Worm (Caenorhabditis elegans): ENCODE results near the gene C01C10.2.
A peak's percentile ranks its signal among the peaks of the same experiment; 100 is the strongest.

Gene C01C10.2

ce11 chrX:7442477-7442876 is 4.6 kb upstream of the C01C10.2 start, which contains the start of gene acl-12:
Gene acl-12, minus strand, starts transcription at chrX:7442577.
- TF ChIP-seq nhr-77 (tag; optimal IDR thresholded peaks at IDR 0.05) (no peak), lin-39 (tag; optimal IDR thresholded peaks at IDR 0.05) (no peak), unc-55 (GFP tag; optimal IDR thresholded peaks at IDR 0.05) (peak; percentile 39), nhr-129 (tag; optimal IDR thresholded peaks at IDR 0.05) (peak; percentile 12), ztf-4 (tag; optimal IDR thresholded peaks at IDR 0.05) (no peak), sem-4 (tag; optimal IDR thresholded peaks at IDR 0.05) (no peak), nhr-21 (tag; optimal IDR thresholded peaks at IDR 0.05) (no peak), ztf-11 (tag; optimal IDR thresholded peaks at IDR 0.05) (no peak), ceh-16 (tag; optimal IDR thresholded peaks at IDR 0.05) (no peak), skn-1 (tag; optimal IDR thresholded peaks at IDR 0.05) (no peak)

ce11 chrX:7440102-7440501 is 2.2 kb upstream of the C01C10.2 start:
- TF ChIP-seq fos-1 (tag; optimal IDR thresholded peaks at IDR 0.05) (peak; percentile 0), elt-1 (tag; optimal IDR thresholded peaks at IDR 0.05) (no peak)

- TF ChIP-seq nhr-21 (tag; optimal IDR thresholded peaks at IDR 0.05) (no peak), unc-55 (GFP tag; optimal IDR thresholded peaks at IDR 0.05) (no peak), peb-1 (tag; optimal IDR thresholded peaks at IDR 0.05) (no peak), egl-27 (tag; optimal IDR thresholded peaks at IDR 0.05) (no peak), blmp-1 (tag; optimal IDR thresholded peaks at IDR 0.05; ENCODE audit: insufficient read depth) (no peak), ztf-11 (tag; optimal IDR thresholded peaks at IDR 0.05) (no peak), nhr-25 (tag; optimal IDR thresholded peaks at IDR 0.05) (peak; percentile 64), lin-39 (tag; optimal IDR thresholded peaks at IDR 0.05) (no peak), elt-1 (tag; optimal IDR thresholded peaks at IDR 0.05) (no peak), R02D3.7 (tag; optimal IDR thresholded peaks at IDR 0.05) (no peak), sma-9 (GFP tag; optimal IDR thresholded peaks at IDR 0.05) (peak; percentile 31), sma-9 (tag; optimal IDR thresholded peaks at IDR 0.05) (no peak), nhr-129 (tag; optimal IDR thresholded peaks at IDR 0.05) (peak; percentile 15), ztf-4 (tag; optimal IDR thresholded peaks at IDR 0.05) (no peak), sma-3 (GFP tag; optimal IDR thresholded peaks at IDR 0.05) (peak; percentile 6)
Observed at ce11 chrX:7436912-7437311, 1.0 kb downstream of the C01C10.2 start.

ce11 chrX:7433269-7433668 is 4.6 kb downstream of the C01C10.2 start, which contains the start of gene clc-5:
Gene clc-5, plus strand, starts transcription at chrX:7433569.
- TF ChIP-seq lsy-2 (tag; optimal IDR thresholded peaks at IDR 0.05): no peak
- TF ChIP-seq C34F6.9 (tag; optimal IDR thresholded peaks at IDR 0.05): no peak
- no peak for TF ChIP-seq ztf-1 (GFP tag; conservative IDR thresholded peaks at IDR 0.05)
- TF ChIP-seq ama-1 (optimal IDR thresholded peaks at IDR 0.05): no peak
- no peak for TF ChIP-seq nhr-23 (tag; optimal IDR thresholded peaks at IDR 0.05)
- TF ChIP-seq mab-5 (tag; optimal IDR thresholded peaks at IDR 0.05): no peak
- TF ChIP-seq aly-2 (tag; optimal IDR thresholded peaks at IDR 0.05): no peak

- TF ChIP-seq snpc-4 (tag; optimal IDR thresholded peaks at IDR 0.05) (no peak), skn-1 (tag; optimal IDR thresholded peaks at IDR 0.05) (no peak), gmeb-1 (tag; optimal IDR thresholded peaks at IDR 0.05) (no peak), nhr-23 (tag; optimal IDR thresholded peaks at IDR 0.05) (no peak), F13H6.1 (tag; optimal IDR thresholded peaks at IDR 0.05) (no peak), nhr-11 (tag; optimal IDR thresholded peaks at IDR 0.05) (no peak), peb-1 (tag; optimal IDR thresholded peaks at IDR 0.05) (no peak), lsy-2 (tag; optimal IDR thresholded peaks at IDR 0.05) (no peak), lin-13 (GFP tag; optimal IDR thresholded peaks at IDR 0.05) (no peak), egl-27 (tag; optimal IDR thresholded peaks at IDR 0.05) (no peak), dmd-4 (tag; optimal IDR thresholded peaks at IDR 0.05) (no peak), elt-3 (tag; optimal IDR thresholded peaks at IDR 0.05) (no peak), nhr-12 (tag; optimal IDR thresholded peaks at IDR 0.05) (no peak), crh-2 (tag; optimal IDR thresholded peaks at IDR 0.05) (no peak), nhr-129 (tag; optimal IDR thresholded peaks at IDR 0.05) (no peak), elt-1 (tag; optimal IDR thresholded peaks at IDR 0.05) (no peak), unc-62 (GFP tag; optimal IDR thresholded peaks at IDR 0.05) (no peak), nhr-25 (tag; optimal IDR thresholded peaks at IDR 0.05) (no peak), R02D3.7 (tag; optimal IDR thresholded peaks at IDR 0.05) (no peak), nhr-77 (tag; optimal IDR thresholded peaks at IDR 0.05) (no peak)
Observed at ce11 chrX:7431165-7431564, 6.8 kb downstream of the C01C10.2 start, which contains the start of gene clc-2. Gene clc-2, plus strand, starts transcription at chrX:7431465.
